Worm (Caenorhabditis elegans) whole organism, midembryonic: ENCODE measurements around the gene cki-1.

ENCODE experiments used
- T22C8.4 ChIP-seq: fragments of 200-800 bp; sonication (Bioruptor generic); IDR thresholded peaks from 2 replicates; pipeline ENCODE4 v1.3.6; 2022; ENCODE audit warnings: missing genetic modification characterization, missing compliant biosample characterization
- flt-1 ChIP-seq: fragments of 200-800 bp; sonication (Bioruptor generic); IDR thresholded peaks from 2 replicates; pipeline ENCODE4 v1.3.6; 2022; ENCODE audit warnings: missing genetic modification characterization, missing compliant biosample characterization
- klf-2 ChIP-seq: fragments of 200-800 bp; sonication (Bioruptor generic); conservative IDR thresholded peaks from 2 replicates; pipeline ENCODE4 v1.3.6; 2022; ENCODE audit warnings: missing genetic modification reagents, missing genetic modification characterization, missing compliant biosample characterization
- med-1 ChIP-seq: sonication (generic microtip); optimal IDR thresholded peaks from 2 replicates; lab custom pipeline; 2017; ENCODE audit warnings: missing genetic modification characterization, mild to moderate bottlenecking, missing compliant biosample characterization, antibody characterized with exemption, missing genetic modification reagents; ENCODE audit not compliant: insufficient read depth
- ref-1 ChIP-seq: fragments of 200-800 bp; sonication (Bioruptor generic); conservative IDR thresholded peaks from 2 replicates; pipeline ENCODE4 v1.3.6; 2022; ENCODE audit warnings: missing genetic modification reagents, missing genetic modification characterization, missing compliant biosample characterization
- tab-1 ChIP-seq: fragments of 200-800 bp; sonication (Bioruptor generic); IDR thresholded peaks from 2 replicates; pipeline ENCODE4 v1.3.6; 2022; ENCODE audit warnings: missing genetic modification characterization, missing compliant biosample characterization
- ztf-29 ChIP-seq: fragments of 200-800 bp; sonication (Bioruptor generic); IDR thresholded peaks from 2 replicates; pipeline ENCODE4 v1.3.6; 2022; ENCODE audit warnings: missing genetic modification reagents, missing genetic modification characterization, missing compliant biosample characterization

- TF ChIP-seq flt-1 (GFP tag; lab: Robert Waterston, UW) (no peak), T22C8.4 (GFP tag; lab: Robert Waterston, UW) (no peak), med-1 (GFP tag; lab: Kevin White, UChicago) (no peak), klf-2 (no peak), ref-1 (GFP tag; lab: Robert Waterston, UW) (no peak), tab-1 (no peak), ztf-29 (GFP tag; lab: Robert Waterston, UW) (no peak)
These were observed 32.8 kb upstream of the cki-1 start for ce11 chrII:7778273-7778672.
